Worm (Caenorhabditis elegans) whole organism, L3 larva: ENCODE results near the gene C02B8.6.

ENCODE experiments used
- R02D3.7 ChIP-seq: fragments of 150-350 bp; optimal IDR thresholded peaks from 2 replicates; lab custom pipeline; 2014; ENCODE audit warnings: missing biosample characterization, missing genetic modification characterization
- ZK546.5 ChIP-seq: sonication (generic microtip); optimal IDR thresholded peaks from 2 replicates; lab custom pipeline; 2017; ENCODE audit warnings: missing biosample characterization, missing genetic modification characterization
- ceh-16 ChIP-seq: sonication (generic microtip); optimal IDR thresholded peaks from 2 replicates; lab custom pipeline; 2017; ENCODE audit warnings: missing biosample characterization, missing genetic modification characterization
- ceh-28 ChIP-seq: fragments of 150-350 bp; optimal IDR thresholded peaks from 2 replicates; lab custom pipeline; 2014; ENCODE audit warnings: missing biosample characterization, missing genetic modification reagents, missing genetic modification characterization
- egl-27 ChIP-seq: sonication (generic microtip); optimal IDR thresholded peaks from 4 replicates; lab custom pipeline; 2017; ENCODE audit warnings: missing biosample characterization, missing genetic modification reagents, missing genetic modification characterization
- egl-5 ChIP-seq: fragments of 150-350 bp; optimal IDR thresholded peaks from 2 replicates; lab custom pipeline; 2017; ENCODE audit warnings: missing biosample characterization, missing genetic modification reagents, missing genetic modification characterization, inconsistent platforms
- elt-2 ChIP-seq: sonication (generic microtip); optimal IDR thresholded peaks from 2 replicates; lab custom pipeline; 2016; ENCODE audit warnings: missing genetic modification reagents, mild to moderate bottlenecking, missing genetic modification characterization, missing compliant biosample characterization
- elt-3 ChIP-seq, 3 experiments: fragments of 150-350 bp in 1 of 3; sonication (generic microtip) in 2 of 3; optimal IDR thresholded peaks; 2 replicates in 2 of 3; 4 replicates in 1 of 3; lab custom pipeline; 2014 to 2017; ENCODE audit warnings: missing biosample characterization in 3 of 3, missing genetic modification characterization in 3 of 3
- fkh-10 ChIP-seq: sonication (generic microtip); optimal IDR thresholded peaks from 2 replicates; lab custom pipeline; 2017; ENCODE audit warnings: missing biosample characterization, missing genetic modification reagents, missing genetic modification characterization
- fkh-2 ChIP-seq: fragments of 150-350 bp; optimal IDR thresholded peaks from 2 replicates; lab custom pipeline; 2014; ENCODE audit warnings: missing biosample characterization, missing genetic modification reagents, missing genetic modification characterization
- fos-1 ChIP-seq: fragments of 150-350 bp; optimal IDR thresholded peaks from 2 replicates; lab custom pipeline; 2014; ENCODE audit warnings: missing biosample characterization, missing genetic modification characterization
- hmg-11 ChIP-seq: sonication (generic microtip); optimal IDR thresholded peaks from 2 replicates; lab custom pipeline; 2016; ENCODE audit warnings: missing genetic modification characterization, missing compliant biosample characterization
- jun-1 ChIP-seq: fragments of 150-350 bp; optimal IDR thresholded peaks from 2 replicates; lab custom pipeline; 2014; ENCODE audit warnings: missing biosample characterization, missing genetic modification reagents, missing genetic modification characterization
- lin-15B ChIP-seq: fragments of 150-350 bp; optimal IDR thresholded peaks from 2 replicates; lab custom pipeline; 2014; ENCODE audit warnings: missing biosample characterization, missing genetic modification characterization
- lsy-12 ChIP-seq: sonication (generic microtip); optimal IDR thresholded peaks from 2 replicates; lab custom pipeline; 2016; ENCODE audit warnings: mild to moderate bottlenecking, missing genetic modification characterization, missing compliant biosample characterization
- mdl-1 ChIP-seq: fragments of 150-350 bp; optimal IDR thresholded peaks from 2 replicates; lab custom pipeline; 2014; ENCODE audit warnings: missing biosample characterization, missing genetic modification characterization
- mml-1 ChIP-seq: fragments of 150-350 bp; sonication (generic microtip); optimal IDR thresholded peaks from 3 replicates; lab custom pipeline; 2014; ENCODE audit warnings: missing biosample characterization, missing genetic modification characterization
- nfya-1 ChIP-seq: sonication (generic microtip); optimal IDR thresholded peaks from 2 replicates; lab custom pipeline; 2017; ENCODE audit warnings: missing genetic modification characterization, mild to moderate bottlenecking, missing compliant biosample characterization, antibody characterized with exemption, moderate library complexity; ENCODE audit not compliant: insufficient read depth
- nhr-11 ChIP-seq: fragments of 150-350 bp; optimal IDR thresholded peaks from 2 replicates; lab custom pipeline; 2014; ENCODE audit warnings: missing biosample characterization, missing genetic modification characterization
- nhr-12 ChIP-seq: fragments of 150-350 bp; optimal IDR thresholded peaks from 2 replicates; lab custom pipeline; 2014; ENCODE audit warnings: missing biosample characterization, missing genetic modification characterization
- nhr-23 ChIP-seq: fragments of 150-350 bp; optimal IDR thresholded peaks from 2 replicates; lab custom pipeline; 2014; ENCODE audit warnings: missing biosample characterization, missing genetic modification reagents, missing genetic modification characterization
- nhr-237 ChIP-seq: fragments of 150-350 bp; optimal IDR thresholded peaks from 2 replicates; lab custom pipeline; 2014; ENCODE audit warnings: missing biosample characterization, missing genetic modification characterization
- nhr-25 ChIP-seq: sonication (generic microtip); optimal IDR thresholded peaks from 2 replicates; lab custom pipeline; 2017; ENCODE audit warnings: missing biosample characterization, missing genetic modification characterization
- nhr-28 ChIP-seq: fragments of 150-350 bp; optimal IDR thresholded peaks from 2 replicates; lab custom pipeline; 2014; ENCODE audit warnings: missing biosample characterization, missing genetic modification characterization
- nhr-43 ChIP-seq: sonication (generic microtip); optimal IDR thresholded peaks from 2 replicates; lab custom pipeline; 2016; ENCODE audit warnings: mild to moderate bottlenecking, missing genetic modification characterization, missing compliant biosample characterization; ENCODE audit not compliant: poor library complexity, severe bottlenecking
- nhr-76 ChIP-seq: fragments of 150-350 bp; sonication (generic microtip); optimal IDR thresholded peaks from 5 replicates; lab custom pipeline; 2014; ENCODE audit warnings: missing biosample characterization, missing genetic modification characterization
- nhr-77 ChIP-seq: fragments of 150-350 bp; optimal IDR thresholded peaks from 2 replicates; lab custom pipeline; 2014; ENCODE audit warnings: missing biosample characterization, missing genetic modification characterization
- pha-4 ChIP-seq: fragments of 150-350 bp; optimal IDR thresholded peaks from 2 replicates; lab custom pipeline; 2014; ENCODE audit warnings: missing biosample characterization, missing genetic modification reagents, missing genetic modification characterization
- pqm-1 ChIP-seq: fragments of 150-350 bp; optimal IDR thresholded peaks from 2 replicates; lab custom pipeline; 2017; ENCODE audit warnings: missing biosample characterization, missing genetic modification characterization, inconsistent platforms
- sea-2 ChIP-seq: fragments of 150-350 bp; sonication (generic microtip); optimal IDR thresholded peaks from 4 replicates; lab custom pipeline; 2014; ENCODE audit warnings: missing biosample characterization, missing genetic modification reagents, missing genetic modification characterization
- skn-1 ChIP-seq: fragments of 150-350 bp; optimal IDR thresholded peaks from 2 replicates; lab custom pipeline; 2014; ENCODE audit warnings: missing biosample characterization, missing genetic modification characterization
- snpc-4 ChIP-seq: fragments of 150-350 bp; optimal IDR thresholded peaks from 2 replicates; lab custom pipeline; 2014; ENCODE audit warnings: missing biosample characterization, missing genetic modification characterization
- tbx-2 ChIP-seq: sonication (generic microtip); optimal IDR thresholded peaks from 2 replicates; lab custom pipeline; 2016; ENCODE audit warnings: mild to moderate bottlenecking, missing genetic modification characterization, missing compliant biosample characterization
- unc-39 ChIP-seq: sonication (generic microtip); optimal IDR thresholded peaks from 4 replicates; lab custom pipeline; 2017; ENCODE audit warnings: missing biosample characterization, missing genetic modification characterization
- unc-62 ChIP-seq: fragments of 150-350 bp; sonication (generic microtip); optimal IDR thresholded peaks from 4 replicates; lab custom pipeline; 2014; ENCODE audit warnings: missing biosample characterization, missing genetic modification reagents, missing genetic modification characterization
- ztf-11 ChIP-seq: fragments of 150-350 bp; optimal IDR thresholded peaks from 2 replicates; lab custom pipeline; 2014; ENCODE audit warnings: missing biosample characterization, missing genetic modification characterization

The C02B8.6 gene

DNA sequence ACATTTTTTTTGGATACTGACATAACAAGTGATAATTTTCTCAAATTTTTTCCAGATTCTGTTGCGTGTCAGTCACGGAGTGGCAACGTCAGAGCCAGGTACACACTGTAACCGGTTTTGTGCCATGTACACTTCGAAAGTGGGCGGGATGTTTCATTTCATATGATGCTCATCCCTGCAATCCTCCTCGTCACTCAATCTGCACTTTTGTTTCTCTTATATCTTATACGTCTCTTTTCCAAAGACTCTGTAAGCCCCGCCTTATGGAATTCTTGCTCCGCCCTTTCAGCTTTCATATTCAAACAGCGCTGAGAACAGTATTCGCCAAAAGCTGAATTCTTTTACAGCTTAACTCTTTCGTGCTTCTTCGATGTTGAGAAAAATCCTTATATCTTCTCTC is 3.0 kb upstream of the C02B8.6 start, which contains the start of gene C02B8.3:
Gene C02B8.3, plus strand, starts transcription at position 301 of the 400 bp plus-strand sequence.
- TF ChIP-seq ceh-28 (tag; lab: Kevin White, UChicago) (no peak), fos-1 (tag; lab: Kevin White, UChicago) (no peak), hmg-11 (no peak), nhr-77 (no peak), egl-5 (tag; lab: Kevin White, UChicago) (no peak), ceh-16 (no peak), mml-1 (tag; lab: Kevin White, UChicago) (no peak), nfya-1 (tag; lab: Kevin White, UChicago) (no peak), pha-4 (tag; lab: Kevin White, UChicago) (no peak), nhr-237 (tag; lab: Kevin White, UChicago) (no peak), nhr-76 (tag; lab: Kevin White, UChicago) (no peak), snpc-4 (tag; lab: Kevin White, UChicago) (no peak), elt-3 (tag; optimal IDR thresholded peaks at IDR 0.05; lab: Kevin White, UChicago) (no peak)
- TF ChIP-seq, all 47 proteins: peak for 0

DNA sequence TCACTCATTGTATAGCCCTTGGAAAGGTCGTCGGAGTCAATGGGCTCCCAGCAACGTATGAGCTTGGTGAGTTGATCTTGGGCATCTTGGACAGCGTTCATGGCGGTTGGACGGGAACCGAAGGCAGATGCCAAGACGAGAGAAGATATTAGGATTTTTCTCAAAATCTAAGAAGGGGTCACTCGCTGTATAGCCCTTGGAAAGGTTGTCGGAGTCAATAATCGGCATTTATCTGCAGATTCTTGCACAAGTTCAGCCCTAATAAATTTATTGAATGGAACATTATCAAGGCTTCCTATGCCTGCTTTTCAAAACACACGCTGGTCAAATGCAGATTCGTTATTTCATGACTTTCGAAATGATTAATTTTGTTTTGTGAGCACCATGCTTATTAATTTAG is 1.7 kb upstream of the C02B8.6 start, which contains the start of gene C02B8.7:
Gene C02B8.7, minus strand, starts transcription at position 101 of the 400 bp plus-strand sequence.
- TF ChIP-seq nhr-28 (no peak), R02D3.7 (tag; lab: Kevin White, UChicago) (no peak), skn-1 (tag; lab: Kevin White, UChicago) (no peak), sea-2 (GFP tag; lab: Kevin White, UChicago) (no peak), fkh-10 (GFP tag; lab: Kevin White, UChicago) (no peak), nhr-23 (tag; lab: Kevin White, UChicago) (no peak), lsy-12 (tag; lab: Kevin White, UChicago) (no peak), egl-27 (tag; lab: Kevin White, UChicago) (no peak), nhr-43 (tag; lab: Kevin White, UChicago) (no peak), nhr-76 (tag; lab: Kevin White, UChicago) (no peak), jun-1 (no peak), pqm-1 (tag; lab: Kevin White, UChicago) (no peak), lin-15B (tag; lab: Kevin White, UChicago) (no peak), unc-39 (tag; lab: Kevin White, UChicago) (no peak), nhr-11 (tag; lab: Kevin White, UChicago) (no peak)

DNA sequence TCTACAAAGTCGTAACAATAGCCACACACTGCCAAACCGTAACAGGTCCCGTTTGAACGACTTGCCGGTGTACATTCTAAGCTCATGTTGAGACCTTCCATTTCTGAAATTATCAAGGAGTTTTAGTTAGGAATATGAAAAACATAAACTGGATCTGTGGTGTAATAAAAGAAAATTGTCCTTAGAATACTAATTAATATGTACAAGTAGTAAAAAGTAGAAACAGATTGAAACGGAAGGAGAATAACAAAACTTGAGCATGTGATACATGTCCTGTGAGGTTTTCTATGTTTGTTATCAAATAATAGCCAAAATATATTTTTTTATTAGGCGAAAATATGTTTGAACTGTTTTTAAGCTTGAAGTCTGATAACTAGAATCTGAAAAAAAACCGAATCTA is 6.6 kb downstream of the C02B8.6 start, which contains the start of gene frpr-1:
Gene frpr-1, minus strand, starts transcription at position 101 of the 400 bp plus-strand sequence.
- TF ChIP-seq ZK546.5 (tag; lab: Kevin White, UChicago) (no peak), nhr-23 (tag; lab: Kevin White, UChicago) (no peak), egl-27 (tag; lab: Kevin White, UChicago) (no peak), mdl-1 (tag; lab: Kevin White, UChicago) (no peak), pha-4 (tag; lab: Kevin White, UChicago) (no peak), hmg-11 (no peak), unc-39 (tag; lab: Kevin White, UChicago) (no peak), fkh-2 (tag; lab: Kevin White, UChicago) (no peak), nhr-12 (tag; lab: Kevin White, UChicago) (no peak), lin-15B (tag; lab: Kevin White, UChicago) (no peak), nhr-25 (tag; lab: Kevin White, UChicago) (no peak), R02D3.7 (tag; lab: Kevin White, UChicago) (no peak), jun-1 (no peak), sea-2 (GFP tag; lab: Kevin White, UChicago) (no peak), unc-62 (no peak), ztf-11 (tag; lab: Kevin White, UChicago) (no peak), tbx-2 (tag; lab: Kevin White, UChicago) (no peak)

DNA sequence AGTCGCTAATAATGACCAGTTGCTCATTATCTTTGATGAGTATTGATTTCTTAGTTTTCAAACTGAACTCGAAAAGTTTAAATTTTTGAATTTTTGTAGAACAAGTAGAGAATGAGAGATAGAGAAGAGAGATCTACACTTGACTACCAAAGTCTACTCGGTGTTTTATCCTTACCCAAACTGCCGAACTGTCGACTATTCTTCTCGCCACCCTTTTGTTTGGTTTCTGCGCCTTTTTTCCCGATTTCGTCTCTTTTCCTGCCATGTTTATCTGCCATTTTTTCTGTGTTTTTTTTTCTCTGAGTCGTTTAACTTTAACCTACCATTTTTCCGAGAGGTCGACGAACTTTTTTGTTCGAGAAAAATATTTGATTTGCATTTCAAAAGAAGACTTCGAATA is 12.9 kb downstream of the C02B8.6 start, which contains the start of gene C02B8.12:
Gene C02B8.12, minus strand, starts transcription at position 175 of the 400 bp plus-strand sequence.
- TF ChIP-seq elt-3 (tag; optimal IDR thresholded peaks at IDR 0.05; lab: Kevin White, UChicago) (no peak), elt-2 (tag; lab: Kevin White, UChicago) (no peak), fkh-2 (tag; lab: Kevin White, UChicago) (no peak), fkh-10 (GFP tag; lab: Kevin White, UChicago) (no peak), mdl-1 (tag; lab: Kevin White, UChicago) (no peak), pha-4 (tag; lab: Kevin White, UChicago) (peak; percentile 37)
- TF ChIP-seq, all 47 proteins: peak for 1
